Worm (Caenorhabditis elegans) whole organism, late embryonic: ENCODE measurements around the gene Y25C1A.8.

Experiments used
- elt-2 ChIP-seq: sonication (generic microtip); optimal IDR thresholded peaks from 2 replicates; lab custom pipeline; 2016; ENCODE audit warnings: missing genetic modification reagents, missing genetic modification characterization, missing compliant biosample characterization
- hlh-13 ChIP-seq: fragments of 200-800 bp; sonication (Bioruptor generic); optimal IDR thresholded peaks from 2 replicates; lab custom pipeline; 2018; ENCODE audit warnings: mild to moderate bottlenecking, missing genetic modification characterization, missing compliant biosample characterization
- lin-11 ChIP-seq: fragments of 200-800 bp; sonication (Bioruptor generic); optimal IDR thresholded peaks from 2 replicates; lab custom pipeline; 2018; ENCODE audit warnings: mild to moderate bottlenecking, missing genetic modification characterization, missing compliant biosample characterization

DNA sequence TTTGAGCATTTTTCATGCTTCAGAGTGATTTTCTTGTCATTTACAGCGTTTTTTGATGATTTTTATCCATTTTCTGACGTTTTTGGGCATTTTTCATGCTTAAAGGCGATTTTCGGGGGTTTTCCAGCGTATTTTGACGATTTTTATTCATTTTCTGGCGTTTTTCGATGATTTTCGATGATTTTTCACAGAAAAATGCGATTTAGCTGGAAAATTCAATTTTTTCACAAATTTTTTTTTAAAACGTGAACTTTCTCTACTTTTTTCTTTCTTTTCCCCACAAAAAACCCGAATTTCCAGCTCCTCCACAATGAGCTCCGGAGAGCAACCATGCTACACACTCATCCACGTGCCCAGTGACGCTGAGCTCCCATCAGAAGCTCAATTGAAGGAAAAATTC is 1.7 kb upstream of the Y25C1A.8 start, which contains the start of gene copb-1:
- TF ChIP-seq elt-2, result no peak
- TF ChIP-seq lin-11 (tag; lab: Kevin White, UChicago), result no peak
- TF ChIP-seq hlh-13, result no peak
